Worm (Caenorhabditis elegans) whole organism, L3 larva: ENCODE measurements around the gene catp-2.

Source experiments
- ceh-16 ChIP-seq: sonication (generic microtip); optimal IDR thresholded peaks from 2 replicates; lab custom pipeline; 2017; ENCODE audit warnings: missing biosample characterization, missing genetic modification characterization
- egl-27 ChIP-seq: sonication (generic microtip); optimal IDR thresholded peaks from 4 replicates; lab custom pipeline; 2017; ENCODE audit warnings: missing biosample characterization, missing genetic modification reagents, missing genetic modification characterization
- fos-1 ChIP-seq: fragments of 150-350 bp; optimal IDR thresholded peaks from 2 replicates; lab custom pipeline; 2014; ENCODE audit warnings: missing biosample characterization, missing genetic modification characterization
- mdl-1 ChIP-seq: fragments of 150-350 bp; optimal IDR thresholded peaks from 2 replicates; lab custom pipeline; 2014; ENCODE audit warnings: missing biosample characterization, missing genetic modification characterization
- nfya-1 ChIP-seq: sonication (generic microtip); optimal IDR thresholded peaks from 2 replicates; lab custom pipeline; 2017; ENCODE audit warnings: missing genetic modification characterization, mild to moderate bottlenecking, missing compliant biosample characterization, antibody characterized with exemption, moderate library complexity; ENCODE audit not compliant: insufficient read depth
- nhr-11 ChIP-seq: fragments of 150-350 bp; optimal IDR thresholded peaks from 2 replicates; lab custom pipeline; 2014; ENCODE audit warnings: missing biosample characterization, missing genetic modification characterization
- nhr-12 ChIP-seq: fragments of 150-350 bp; optimal IDR thresholded peaks from 2 replicates; lab custom pipeline; 2014; ENCODE audit warnings: missing biosample characterization, missing genetic modification characterization
- nhr-237 ChIP-seq: fragments of 150-350 bp; optimal IDR thresholded peaks from 2 replicates; lab custom pipeline; 2014; ENCODE audit warnings: missing biosample characterization, missing genetic modification characterization
- nhr-43 ChIP-seq: sonication (generic microtip); optimal IDR thresholded peaks from 2 replicates; lab custom pipeline; 2016; ENCODE audit warnings: mild to moderate bottlenecking, missing genetic modification characterization, missing compliant biosample characterization; ENCODE audit not compliant: poor library complexity, severe bottlenecking
- nhr-77 ChIP-seq: fragments of 150-350 bp; optimal IDR thresholded peaks from 2 replicates; lab custom pipeline; 2014; ENCODE audit warnings: missing biosample characterization, missing genetic modification characterization
- snpc-4 ChIP-seq: fragments of 150-350 bp; optimal IDR thresholded peaks from 2 replicates; lab custom pipeline; 2014; ENCODE audit warnings: missing biosample characterization, missing genetic modification characterization
- tbx-2 ChIP-seq: sonication (generic microtip); optimal IDR thresholded peaks from 2 replicates; lab custom pipeline; 2016; ENCODE audit warnings: mild to moderate bottlenecking, missing genetic modification characterization, missing compliant biosample characterization
- unc-39 ChIP-seq: sonication (generic microtip); optimal IDR thresholded peaks from 4 replicates; lab custom pipeline; 2017; ENCODE audit warnings: missing biosample characterization, missing genetic modification characterization
- unc-62 ChIP-seq: fragments of 150-350 bp; sonication (generic microtip); optimal IDR thresholded peaks from 4 replicates; lab custom pipeline; 2014; ENCODE audit warnings: missing biosample characterization, missing genetic modification reagents, missing genetic modification characterization

DNA sequence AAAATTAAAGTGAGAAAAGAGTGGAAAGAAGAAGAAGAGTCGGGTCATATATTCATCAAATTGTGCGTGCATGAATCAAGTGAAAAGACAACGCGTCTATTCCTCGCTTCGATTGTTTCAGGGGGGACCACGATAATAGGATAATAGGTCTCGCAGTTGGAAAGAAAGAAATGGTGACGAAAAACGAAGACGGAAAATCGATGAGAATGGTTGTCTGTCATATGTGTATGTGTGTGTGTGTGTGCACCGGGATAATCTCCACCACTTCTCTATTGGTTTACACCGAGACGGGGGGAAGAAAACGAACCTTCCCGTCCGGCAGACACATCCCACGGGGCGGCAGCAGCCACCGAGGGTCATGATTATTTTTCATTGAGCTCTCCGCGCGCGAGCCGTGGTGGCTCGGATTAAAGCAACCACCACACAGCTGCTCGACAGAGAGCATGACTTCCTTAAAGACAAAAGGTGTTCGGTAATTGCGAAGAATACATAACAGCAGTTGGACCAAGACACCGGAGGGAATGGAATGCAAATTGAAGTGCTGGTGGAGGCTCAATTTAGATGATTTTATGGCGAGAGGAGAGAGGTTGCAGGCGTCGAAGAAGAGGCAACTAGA lies 29.6 kb downstream of the catp-2 start:
- no peak for TF ChIP-seq snpc-4
- TF ChIP-seq unc-62 (GFP tag; lab: Kevin White, UChicago) = no peak
- no peak for TF ChIP-seq nhr-237 (tag; lab: Kevin White, UChicago)
- TF ChIP-seq nhr-43 (tag; lab: Kevin White, UChicago) = no peak
- no peak for TF ChIP-seq egl-27 (tag; lab: Kevin White, UChicago)
- TF ChIP-seq fos-1 (tag; lab: Kevin White, UChicago) = no peak
- no peak for TF ChIP-seq tbx-2 (tag; lab: Kevin White, UChicago)
- no peak for TF ChIP-seq nfya-1 (tag; lab: Kevin White, UChicago)
- no peak for TF ChIP-seq mdl-1 (tag; lab: Kevin White, UChicago)
- TF ChIP-seq ceh-16 (tag; lab: Kevin White, UChicago) = no peak
- no peak for TF ChIP-seq nhr-77 (tag; lab: Kevin White, UChicago)
- no peak for TF ChIP-seq nhr-12 (tag; lab: Kevin White, UChicago)
- no peak for TF ChIP-seq unc-39
- TF ChIP-seq nhr-11 (tag; lab: Kevin White, UChicago) = no peak
